Fruit fly (Drosophila melanogaster): ENCODE results near the gene kst.
A peak's percentile ranks its signal among the peaks of the same experiment; 100 is the strongest.

Gene kst

dm6 chr3L:3381869-3382488 is 45.3 kb downstream of the kst start (continued):
- TF ChIP-seq wor (GFP tag; IDR thresholded peaks at IDR 0.05) (peak; percentile 13; the same call in 1 of the 2 replicates), jing (GFP tag; optimal IDR thresholded peaks at IDR 0.05) (no peak), B-H2 (GFP tag; optimal IDR thresholded peaks at IDR 0.05) (no peak), Eip74EF (GFP tag; optimal IDR thresholded peaks at IDR 0.05) (no peak), Elba2 (GFP tag; optimal IDR thresholded peaks at IDR 0.05) (no peak), stc (GFP tag; IDR thresholded peaks at IDR 0.05) (peak; percentile 43; the same call in 1 of the 2 replicates), CG4730 (GFP tag; IDR thresholded peaks at IDR 0.05) (no peak), zen2 (GFP tag; IDR thresholded peaks at IDR 0.05; ENCODE audit: partially characterized antibody) (no peak), CG1233 (GFP tag; optimal IDR thresholded peaks at IDR 0.05) (no peak), tgo (GFP tag; IDR thresholded peaks at IDR 0.05) (peak; percentile 59), Dbx (GFP tag; IDR thresholded peaks at IDR 0.05) (peak; percentile 80), fd102C (GFP tag; optimal IDR thresholded peaks at IDR 0.05) (no peak), CG4404 (GFP tag; IDR thresholded peaks at IDR 0.05) (no peak), sim (GFP tag; IDR thresholded peaks at IDR 0.05) (no peak), ato (GFP tag; IDR thresholded peaks at IDR 0.05; ENCODE audit: partially characterized antibody) (no peak), CrebB (tag; optimal IDR thresholded peaks at IDR 0.05) (no peak), Ets65A (GFP tag) (no peak), zfh1 (GFP tag; IDR thresholded peaks at IDR 0.05) (peak; percentile 64; the same call in 2 of the 3 replicates), pum (GFP tag; optimal IDR thresholded peaks at IDR 0.05) (no peak), ttk (GFP tag; IDR thresholded peaks at IDR 0.05) (0 out of 2 replicates have a peak, but pooled peaks have one; percentile 29), Dip3 (GFP tag; optimal IDR thresholded peaks at IDR 0.05) (no peak), gem (tag; optimal IDR thresholded peaks at IDR 0.05) (peak; percentile 57), Optix (GFP tag; IDR thresholded peaks at IDR 0.05) (no peak), CG9876 (GFP tag; optimal IDR thresholded peaks at IDR 0.05) (no peak), Hey (tag; optimal IDR thresholded peaks at IDR 0.05) (no peak), Bdp1 (GFP tag; optimal IDR thresholded peaks at IDR 0.05) (no peak), CG12942 (GFP tag; optimal IDR thresholded peaks at IDR 0.05) (no peak), ftz-f1 (GFP tag; optimal IDR thresholded peaks at IDR 0.05) (no peak), CG4424 (GFP tag; optimal IDR thresholded peaks at IDR 0.05) (no peak), D19A (tag; optimal IDR thresholded peaks at IDR 0.05) (no peak), CG12236 (GFP tag; optimal IDR thresholded peaks at IDR 0.05) (no peak), CG14710 (tag; optimal IDR thresholded peaks at IDR 0.05) (no peak), CG11247 (GFP tag; IDR thresholded peaks at IDR 0.05) (peak; percentile 49; the same call in 1 of the 2 replicates), Opbp (GFP tag; IDR thresholded peaks at IDR 0.05; ENCODE audit: partially characterized antibody) (no peak), toy (GFP tag; IDR thresholded peaks at IDR 0.05) (peak; percentile 30; the same call in 1 of the 2 replicates), usp (GFP tag; optimal IDR thresholded peaks at IDR 0.05) (no peak), Sox100B (GFP tag; optimal IDR thresholded peaks at IDR 0.05) (no peak), Dp (GFP tag; optimal IDR thresholded peaks at IDR 0.05) (no peak), Dll (GFP tag; IDR thresholded peaks at IDR 0.05; ENCODE audit: partially characterized antibody) (no peak), ro (GFP tag; IDR thresholded peaks at IDR 0.05) (no peak), Tbp (GFP tag; optimal IDR thresholded peaks at IDR 0.05) (no peak), crol (GFP tag; IDR thresholded peaks at IDR 0.05) (no peak), CG4617 (GFP tag; optimal IDR thresholded peaks at IDR 0.05; ENCODE audit: borderline replicate concordance) (no peak), HLH4C (GFP tag; IDR thresholded peaks at IDR 0.05; ENCODE audit: partially characterized antibody) (no peak), CG6765 (GFP tag; optimal IDR thresholded peaks at IDR 0.05) (no peak), tup (GFP tag; optimal IDR thresholded peaks at IDR 0.05) (peak; percentile 6), Rfx (GFP tag; IDR thresholded peaks at IDR 0.05) (peak; percentile 80), Sox102F (GFP tag; optimal IDR thresholded peaks at IDR 0.05) (peak; percentile 75), sc (optimal IDR thresholded peaks at IDR 0.05) (no peak), sc (GFP tag; optimal IDR thresholded peaks at IDR 0.05) (no peak), Spps (tag; optimal IDR thresholded peaks at IDR 0.05) (no peak)
